Fruit fly (Drosophila melanogaster) whole organism, embryonic: ENCODE measurements around the gene nst.

Experiments used
- CG11504 ChIP-seq: fragments of 200-800 bp; sonication (Bioruptor generic); optimal IDR thresholded peaks from 3 replicates; lab custom pipeline; 2019; ENCODE audit warnings: missing biosample characterization, mild to moderate bottlenecking, missing genetic modification characterization, moderate library complexity
- CG1233 ChIP-seq: fragments of 200-800 bp; sonication (Bioruptor generic); optimal IDR thresholded peaks from 4 replicates; lab custom pipeline; 2018; ENCODE audit warnings: missing biosample characterization, mild to moderate bottlenecking, missing genetic modification characterization
- CG12744 ChIP-seq: fragments of 200-800 bp; sonication (Bioruptor generic); optimal IDR thresholded peaks from 2 replicates; lab custom pipeline; 2016; ENCODE audit warnings: missing biosample characterization, missing genetic modification characterization
- CG15011 ChIP-seq: fragments of 200-800 bp; sonication (Bioruptor generic); optimal IDR thresholded peaks from 3 replicates; lab custom pipeline; 2018; ENCODE audit warnings: missing biosample characterization, mild to moderate bottlenecking, missing genetic modification characterization
- CG15601 ChIP-seq: fragments of 200-800 bp; sonication (Bioruptor generic); optimal IDR thresholded peaks from 3 replicates; lab custom pipeline; 2019; ENCODE audit warnings: missing biosample characterization, mild to moderate bottlenecking, missing genetic modification characterization, moderate library complexity
- CG18599 ChIP-seq: fragments of 200-800 bp; sonication (Bioruptor generic); optimal IDR thresholded peaks from 3 replicates; lab custom pipeline; 2017; ENCODE audit warnings: missing biosample characterization, missing genetic modification characterization, mild to moderate bottlenecking, moderate library complexity, missing genetic modification reagents
- CG18619 ChIP-seq: fragments of 200-800 bp; sonication (Bioruptor generic); optimal IDR thresholded peaks from 3 replicates; lab custom pipeline; 2017; ENCODE audit warnings: missing biosample characterization, mild to moderate bottlenecking, missing genetic modification characterization
- CG2889 ChIP-seq: fragments of 200-800 bp; sonication (Bioruptor generic); IDR thresholded peaks from 3 replicates; pipeline ENCODE4 v1.3.6; 2022; ENCODE audit warnings: missing biosample characterization, missing genetic modification characterization
- CG30431 ChIP-seq: fragments of 200-800 bp; sonication (Bioruptor generic); optimal IDR thresholded peaks from 2 replicates; lab custom pipeline; 2017; ENCODE audit warnings: missing biosample characterization, missing genetic modification characterization
- CG32532 ChIP-seq: fragments of 200-800 bp; sonication (Bioruptor generic); IDR thresholded peaks from 2 replicates; pipeline ENCODE4 v1.3.6; 2022; ENCODE audit warnings: missing biosample characterization, missing genetic modification characterization
- CG3995 ChIP-seq: fragments of 200-800 bp; sonication (Bioruptor generic); optimal IDR thresholded peaks from 3 replicates; lab custom pipeline; 2016; ENCODE audit warnings: missing biosample characterization, missing genetic modification characterization
- CG4360 ChIP-seq: fragments of 200-800 bp; sonication (Bioruptor generic); IDR thresholded peaks from 2 replicates; pipeline ENCODE4 v1.3.6; 2022; ENCODE audit warnings: missing biosample characterization, missing genetic modification characterization
- CG4820 ChIP-seq: fragments of 200-800 bp; sonication (Bioruptor generic); optimal IDR thresholded peaks from 3 replicates; lab custom pipeline; 2016; ENCODE audit warnings: missing biosample characterization, missing genetic modification characterization
- CG6272 ChIP-seq: fragments of 200-800 bp; sonication (Bioruptor generic); IDR thresholded peaks from 2 replicates; pipeline ENCODE4 v1.3.6; 2022; ENCODE audit warnings: missing biosample characterization, missing genetic modification characterization
- CG6813 ChIP-seq: fragments of 200-800 bp; sonication (Bioruptor generic); optimal IDR thresholded peaks from 2 replicates; lab custom pipeline; 2017; ENCODE audit warnings: missing biosample characterization, missing genetic modification characterization, mild to moderate bottlenecking, moderate library complexity, missing genetic modification reagents
- CG7556 ChIP-seq: fragments of 200-800 bp; sonication (Bioruptor generic); optimal IDR thresholded peaks from 2 replicates; lab custom pipeline; 2017; ENCODE audit warnings: missing biosample characterization, mild to moderate bottlenecking, missing genetic modification characterization
- CG7786 ChIP-seq: fragments of 200-800 bp; sonication (Bioruptor generic); optimal IDR thresholded peaks from 2 replicates; lab custom pipeline; 2016; ENCODE audit warnings: missing biosample characterization, missing genetic modification characterization
- CG8388 ChIP-seq: fragments of 200-800 bp; sonication (Bioruptor generic); optimal IDR thresholded peaks from 2 replicates; lab custom pipeline; 2019; ENCODE audit warnings: missing biosample characterization, mild to moderate bottlenecking, missing genetic modification characterization, moderate library complexity
- CG9437 ChIP-seq: fragments of 200-800 bp; sonication (Bioruptor generic); optimal IDR thresholded peaks from 2 replicates; lab custom pipeline; 2018; ENCODE audit warnings: missing biosample characterization, mild to moderate bottlenecking, missing genetic modification characterization
- Dip2 ChIP-seq: fragments of 200-800 bp; sonication (Bioruptor generic); IDR thresholded peaks from 2 replicates; pipeline ENCODE4 v1.3.6; 2022; ENCODE audit warnings: missing biosample characterization, missing genetic modification characterization
- Ets65A ChIP-seq: fragments of 200-800 bp; sonication (Bioruptor generic); peaks from one replicate; lab custom pipeline; 2016; ENCODE audit warnings: missing biosample characterization, missing genetic modification characterization
- Fer1 ChIP-seq: fragments of 200-800 bp; sonication (Bioruptor generic); optimal IDR thresholded peaks from 2 replicates; lab custom pipeline; 2017; ENCODE audit warnings: missing biosample characterization, mild to moderate bottlenecking, missing genetic modification characterization
- HHEX ChIP-seq: fragments of 200-800 bp; sonication (Bioruptor generic); optimal IDR thresholded peaks from 3 replicates; lab custom pipeline; 2017; ENCODE audit warnings: missing biosample characterization, mild to moderate bottlenecking, missing genetic modification characterization, missing genetic modification reagents
- HLH3B ChIP-seq: fragments of 200-800 bp; sonication (Bioruptor generic); IDR thresholded peaks from 2 replicates; pipeline ENCODE4 v1.3.6; 2022; ENCODE audit warnings: missing biosample characterization, missing genetic modification characterization
- Lhr ChIP-seq: fragments of 200-800 bp; sonication (Bioruptor generic); optimal IDR thresholded peaks from 3 replicates; lab custom pipeline; 2017; ENCODE audit warnings: mild to moderate bottlenecking, missing biosample characterization, missing genetic modification reagents, missing genetic modification characterization
- Lpt ChIP-seq: fragments of >200 bp; optimal IDR thresholded peaks from 2 replicates; lab custom pipeline; 2018; ENCODE audit warnings: missing biosample characterization, missing genetic modification characterization
- Med ChIP-seq: fragments of 200-800 bp; sonication (Bioruptor generic); peaks from one replicate; lab custom pipeline; 2016; ENCODE audit warnings: missing biosample characterization, missing genetic modification characterization, mild to moderate bottlenecking, inconsistent platforms, moderate library complexity
- Mrtf ChIP-seq: fragments of 200-800 bp; sonication (Bioruptor generic); IDR thresholded peaks from 3 replicates; pipeline ENCODE4 v1.3.6; 2022; ENCODE audit warnings: missing biosample characterization, missing genetic modification characterization
- NC2α ChIP-seq: fragments of 200-800 bp; sonication (Bioruptor generic); optimal IDR thresholded peaks from 2 replicates; lab custom pipeline; 2016; ENCODE audit warnings: missing biosample characterization, missing genetic modification characterization
- Nf-YC ChIP-seq: fragments of 200-800 bp; optimal IDR thresholded peaks from 3 replicates; lab custom pipeline; 2019; ENCODE audit warnings: missing biosample characterization, mild to moderate bottlenecking, missing genetic modification characterization, moderate library complexity
- Pdp1 ChIP-seq, 2 experiments: fragments of 200-800 bp; sonication (Bioruptor generic); optimal IDR thresholded peaks; 3 replicates each; lab custom pipeline; 2016; ENCODE audit warnings: missing biosample characterization in 2 of 2, missing genetic modification characterization in 2 of 2, mild to moderate bottlenecking in 1 of 2, moderate library complexity in 1 of 2
- Vsx1 ChIP-seq: fragments of 200-800 bp; sonication (Bioruptor generic); optimal IDR thresholded peaks from 2 replicates; lab custom pipeline; 2017; ENCODE audit warnings: missing biosample characterization, mild to moderate bottlenecking, missing genetic modification characterization, missing genetic modification reagents
- bab2 ChIP-seq: fragments of 200-800 bp; sonication (Bioruptor generic); optimal IDR thresholded peaks from 2 replicates; lab custom pipeline; 2016; ENCODE audit warnings: missing biosample characterization, missing genetic modification characterization
- bowl ChIP-seq: fragments of 200-800 bp; sonication (Bioruptor generic); IDR thresholded peaks from 2 replicates; pipeline ENCODE4 v1.3.6; 2022; ENCODE audit warnings: missing biosample characterization, missing genetic modification characterization
- dmrt99B ChIP-seq: fragments of 200-800 bp; sonication (Bioruptor generic); optimal IDR thresholded peaks from 2 replicates; lab custom pipeline; 2018; ENCODE audit warnings: missing biosample characterization, mild to moderate bottlenecking, missing genetic modification characterization, moderate library complexity
- esg ChIP-seq: fragments of 200-800 bp; sonication (Bioruptor generic); conservative IDR thresholded peaks from 2 replicates; pipeline ENCODE4 v1.3.6; 2022; ENCODE audit warnings: missing biosample characterization, missing genetic modification characterization
- fd96Cb ChIP-seq: fragments of 200-800 bp; sonication (Bioruptor generic); optimal IDR thresholded peaks from 2 replicates; lab custom pipeline; 2018; ENCODE audit warnings: missing biosample characterization, mild to moderate bottlenecking, missing genetic modification characterization, moderate library complexity
- gro ChIP-seq: fragments of 200-800 bp; sonication (Bioruptor generic); optimal IDR thresholded peaks from 2 replicates; lab custom pipeline; 2016; ENCODE audit warnings: missing biosample characterization, missing genetic modification characterization
- her ChIP-seq: fragments of 200-800 bp; sonication (Bioruptor generic); optimal IDR thresholded peaks from 2 replicates; lab custom pipeline; 2016; ENCODE audit warnings: missing biosample characterization, missing genetic modification characterization
- inv ChIP-seq: fragments of 200-800 bp; sonication (Bioruptor generic); IDR thresholded peaks from 2 replicates; pipeline ENCODE4 v1.3.6; 2022; ENCODE audit warnings: missing biosample characterization, missing genetic modification characterization; ENCODE audit not compliant: partially characterized antibody
- lab ChIP-seq: fragments of 200-800 bp; sonication (Bioruptor generic); optimal IDR thresholded peaks from 3 replicates; lab custom pipeline; 2017; ENCODE audit warnings: missing biosample characterization, missing genetic modification characterization, mild to moderate bottlenecking, moderate library complexity, missing genetic modification reagents
- lmd ChIP-seq: fragments of 200-800 bp; sonication (Bioruptor generic); IDR thresholded peaks from 2 replicates; pipeline ENCODE4 v1.3.6; 2022; ENCODE audit warnings: missing biosample characterization, missing genetic modification characterization
- oc ChIP-seq: fragments of 200-800 bp; sonication (Bioruptor generic); optimal IDR thresholded peaks from 2 replicates; lab custom pipeline; 2018; ENCODE audit warnings: missing biosample characterization, mild to moderate bottlenecking, missing genetic modification characterization, moderate library complexity
- odd ChIP-seq: fragments of 200-800 bp; sonication (Bioruptor generic); optimal IDR thresholded peaks from 2 replicates; lab custom pipeline; 2017; ENCODE audit warnings: missing biosample characterization, mild to moderate bottlenecking, missing genetic modification characterization
- org-1 ChIP-seq: fragments of 200-800 bp; sonication (Bioruptor generic); optimal IDR thresholded peaks from 2 replicates; lab custom pipeline; 2017; ENCODE audit warnings: missing biosample characterization, missing genetic modification characterization
- psq ChIP-seq: fragments of 200-800 bp; sonication (Bioruptor generic); optimal IDR thresholded peaks from 2 replicates; lab custom pipeline; 2017; ENCODE audit warnings: missing biosample characterization, missing genetic modification characterization
- slp2 ChIP-seq: fragments of 200-800 bp; sonication (Bioruptor generic); optimal IDR thresholded peaks from 2 replicates; lab custom pipeline; 2016; ENCODE audit warnings: missing biosample characterization, missing genetic modification characterization
- stc ChIP-seq: fragments of 200-800 bp; sonication (Bioruptor generic); IDR thresholded peaks from 2 replicates; pipeline ENCODE4 v1.3.6; 2022; ENCODE audit warnings: missing biosample characterization, missing genetic modification characterization
- sug ChIP-seq: fragments of 200-800 bp; optimal IDR thresholded peaks from 2 replicates; lab custom pipeline; 2019; ENCODE audit warnings: missing biosample characterization, mild to moderate bottlenecking, missing genetic modification characterization, moderate library complexity
- tio ChIP-seq: fragments of 200-800 bp; sonication (Bioruptor generic); optimal IDR thresholded peaks from 2 replicates; lab custom pipeline; 2017; ENCODE audit warnings: missing biosample characterization, missing genetic modification characterization, inconsistent platforms
- trh ChIP-seq: fragments of 200-800 bp; sonication (Bioruptor generic); optimal IDR thresholded peaks from 2 replicates; lab custom pipeline; 2016; ENCODE audit warnings: missing biosample characterization, missing genetic modification characterization
- yki ChIP-seq: fragments of >200 bp; optimal IDR thresholded peaks from 3 replicates; lab custom pipeline; 2018

nst gene

DNA sequence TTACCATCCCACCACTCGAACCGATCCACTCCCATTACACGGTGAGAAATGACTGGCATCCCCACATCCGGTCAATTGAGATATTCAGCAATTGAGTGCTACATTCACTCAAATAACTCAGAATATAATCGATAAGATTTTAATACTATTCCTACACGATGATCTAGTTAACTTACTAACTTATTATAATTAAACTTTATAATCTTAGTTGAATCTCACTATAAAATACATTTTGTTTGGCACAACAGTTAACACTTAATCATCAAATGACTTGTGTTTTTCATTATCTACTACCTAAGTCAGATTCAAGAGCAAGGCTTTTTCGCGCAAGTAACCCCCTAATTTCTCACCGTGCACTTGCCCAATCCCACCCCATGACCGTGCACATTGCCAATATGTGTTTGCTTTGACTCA is 34.7 kb downstream of the nst start (continued):
- TF ChIP-seq CG18619 (GFP tag; lab: Kevin White, UChicago) (peak; percentile 16), psq (no peak), odd (GFP tag; lab: Kevin White, UChicago) (peak; percentile 34), oc (peak; percentile 19), tio (GFP tag; lab: Kevin White, UChicago) (peak; percentile 26), Ets65A (peak; percentile 11), gro (GFP tag; lab: Kevin White, UChicago) (no peak), CG9437 (peak; percentile 39), NC2α (GFP tag; lab: Kevin White, UChicago) (no peak), org-1 (GFP tag; lab: Kevin White, UChicago) (peak; percentile 36), CG11504 (peak; percentile 68), Med (GFP tag; lab: Kevin White, UChicago) (peak; percentile 56), CG12744 (GFP tag; lab: Kevin White, UChicago) (no peak), yki (no peak), CG18599 (GFP tag; lab: Kevin White, UChicago) (peak; percentile 45), Lhr (GFP tag; lab: Kevin White, UChicago) (no peak), HLH3B (no peak), CG2889 (no peak), trh (no peak), sug (tag; lab: Kevin White, UChicago) (peak; percentile 0), Nf-YC (tag; lab: Kevin White, UChicago) (peak; percentile 36), bowl (GFP tag; lab: Robert Waterston, UW) (no peak), Lpt (no peak), dmrt99B (tag; lab: Kevin White, UChicago) (peak; percentile 55), fd96Cb (peak; percentile 36), CG30431 (GFP tag; lab: Kevin White, UChicago) (peak; percentile 25), inv (GFP tag; lab: Robert Waterston, UW) (no peak), CG6813 (GFP tag; lab: Kevin White, UChicago) (peak; percentile 30), CG8388 (GFP tag; lab: Kevin White, UChicago) (peak; percentile 48), Vsx1 (GFP tag; lab: Kevin White, UChicago) (peak; percentile 8), Dip2 (GFP tag; lab: Robert Waterston, UW) (no peak), CG4820 (peak; percentile 30), Mrtf (GFP tag; lab: Robert Waterston, UW) (0 out of 3 replicates have a peak, but pooled peaks have one; percentile 29), lmd (no peak), HHEX (GFP tag; lab: Kevin White, UChicago) (peak; percentile 8), CG1233 (GFP tag; lab: Kevin White, UChicago) (peak; percentile 45), CG32532 (GFP tag; lab: Robert Waterston, UW) (peak; percentile 4; the same call in 1 of the 2 replicates), slp2 (GFP tag; lab: Kevin White, UChicago) (peak; percentile 1), CG7786 (GFP tag; lab: Kevin White, UChicago) (peak; percentile 3), Fer1 (GFP tag; lab: Kevin White, UChicago) (peak; percentile 35), stc (GFP tag; lab: Robert Waterston, UW) (no peak), CG4360 (GFP tag; lab: Robert Waterston, UW) (no peak), CG7556 (GFP tag; lab: Kevin White, UChicago) (peak; percentile 56), Pdp1 (GFP tag; optimal IDR thresholded peaks at IDR 0.05; lab: Kevin White, UChicago) (peak in 1 of 2 experiments; percentile 9), CG15011 (peak; percentile 4), CG3995 (no peak), CG15601 (tag; lab: Kevin White, UChicago) (no peak), bab2 (peak; percentile 11), her (GFP tag; lab: Kevin White, UChicago) (no peak), CG6272 (GFP tag; lab: Robert Waterston, UW) (no peak), lab (GFP tag; lab: Kevin White, UChicago) (peak; percentile 53), esg (GFP tag; lab: Robert Waterston, UW) (0 out of 2 replicates have a peak, but pooled peaks have one; percentile 19)
